Worm (Caenorhabditis elegans) whole organism, L2 larva: ENCODE results near the gene F11E6.6.

Experiments used
- C34F6.9 ChIP-seq: fragments of 150-350 bp; optimal IDR thresholded peaks from 2 replicates; lab custom pipeline; 2014; ENCODE audit warnings: missing biosample characterization, missing genetic modification characterization
- F13H6.1 ChIP-seq: sonication (generic microtip); optimal IDR thresholded peaks from 2 replicates; lab custom pipeline; 2016; ENCODE audit warnings: missing genetic modification characterization, missing compliant biosample characterization
- ZK546.5 ChIP-seq: sonication (generic microtip); optimal IDR thresholded peaks from 2 replicates; lab custom pipeline; 2017; ENCODE audit warnings: missing biosample characterization, missing genetic modification characterization
- alr-1 ChIP-seq: fragments of 150-350 bp; optimal IDR thresholded peaks from 2 replicates; lab custom pipeline; 2014; ENCODE audit warnings: missing biosample characterization, missing genetic modification characterization
- ceh-82 ChIP-seq: fragments of 150-350 bp; optimal IDR thresholded peaks from 2 replicates; lab custom pipeline; 2014; ENCODE audit warnings: missing biosample characterization, missing genetic modification characterization
- dmd-4 ChIP-seq: sonication (generic microtip); optimal IDR thresholded peaks from 2 replicates; lab custom pipeline; 2017; ENCODE audit warnings: missing biosample characterization, missing genetic modification characterization
- fos-1 ChIP-seq: fragments of 150-350 bp; optimal IDR thresholded peaks from 2 replicates; lab custom pipeline; 2014; ENCODE audit warnings: missing biosample characterization, missing genetic modification characterization
- lin-39 ChIP-seq: fragments of 150-350 bp; optimal IDR thresholded peaks from 2 replicates; lab custom pipeline; 2014; ENCODE audit warnings: missing biosample characterization, missing genetic modification reagents, missing genetic modification characterization
- lsy-2 ChIP-seq, 2 experiments: fragments of 150-350 bp in 1 of 2; sonication (generic microtip) in 1 of 2; optimal IDR thresholded peaks; 2 replicates each; lab custom pipeline; 2014 to 2017; ENCODE audit warnings: missing biosample characterization in 2 of 2, missing genetic modification characterization in 2 of 2
- mab-5 ChIP-seq: fragments of 150-350 bp; optimal IDR thresholded peaks from 2 replicates; lab custom pipeline; 2014; ENCODE audit warnings: missing biosample characterization, missing genetic modification characterization
- mbf-1 ChIP-seq: sonication (generic microtip); optimal IDR thresholded peaks from 2 replicates; lab custom pipeline; 2017; ENCODE audit warnings: missing biosample characterization, missing genetic modification characterization
- nhr-11 ChIP-seq: fragments of 150-350 bp; optimal IDR thresholded peaks from 2 replicates; lab custom pipeline; 2014; ENCODE audit warnings: missing biosample characterization, missing genetic modification characterization
- nhr-12 ChIP-seq: fragments of 150-350 bp; optimal IDR thresholded peaks from 2 replicates; lab custom pipeline; 2014; ENCODE audit warnings: missing biosample characterization, missing genetic modification characterization
- nhr-21 ChIP-seq: fragments of 150-350 bp; optimal IDR thresholded peaks from 2 replicates; lab custom pipeline; 2014; ENCODE audit warnings: missing biosample characterization, missing genetic modification characterization
- nhr-237 ChIP-seq: fragments of 150-350 bp; optimal IDR thresholded peaks from 2 replicates; lab custom pipeline; 2014; ENCODE audit warnings: missing biosample characterization, missing genetic modification characterization
- nhr-25 ChIP-seq: fragments of 150-350 bp; sonication (generic microtip); optimal IDR thresholded peaks from 3 replicates; lab custom pipeline; 2014; ENCODE audit warnings: missing biosample characterization, missing genetic modification characterization
- nhr-6 ChIP-seq: fragments of 150-350 bp; optimal IDR thresholded peaks from 2 replicates; lab custom pipeline; 2014; ENCODE audit warnings: missing biosample characterization, missing genetic modification characterization
- sem-4 ChIP-seq: fragments of 150-350 bp; optimal IDR thresholded peaks from 2 replicates; lab custom pipeline; 2014; ENCODE audit warnings: missing biosample characterization, missing genetic modification reagents, missing genetic modification characterization
- sma-3 ChIP-seq: sonication (generic microtip); optimal IDR thresholded peaks from 2 replicates; lab custom pipeline; 2016; ENCODE audit warnings: missing genetic modification reagents, missing genetic modification characterization, missing compliant biosample characterization
- sma-9 ChIP-seq, 2 experiments: fragments of 150-350 bp in 1 of 2; sonication (generic microtip) in 1 of 2; optimal IDR thresholded peaks; 2 replicates each; lab custom pipeline; 2014 to 2016; ENCODE audit warnings: missing genetic modification characterization in 2 of 2, mild to moderate bottlenecking in 1 of 2, missing biosample characterization in 1 of 2, missing compliant biosample characterization in 1 of 2, missing genetic modification reagents in 1 of 2, moderate library complexity in 1 of 2
- unc-39 ChIP-seq: fragments of 150-350 bp; optimal IDR thresholded peaks from 2 replicates; lab custom pipeline; 2014; ENCODE audit warnings: missing biosample characterization, missing genetic modification characterization
- unc-55 ChIP-seq: fragments of 150-350 bp; sonication (generic microtip); optimal IDR thresholded peaks from 3 replicates; lab custom pipeline; 2014; ENCODE audit warnings: missing biosample characterization, missing genetic modification reagents, missing genetic modification characterization
- unc-62 ChIP-seq: fragments of 150-350 bp; optimal IDR thresholded peaks from 2 replicates; lab custom pipeline; 2014; ENCODE audit warnings: missing biosample characterization, missing genetic modification reagents, missing genetic modification characterization
- zag-1 ChIP-seq: fragments of 150-350 bp; optimal IDR thresholded peaks from 2 replicates; lab custom pipeline; 2014; ENCODE audit warnings: missing biosample characterization, missing genetic modification characterization
- ztf-1 ChIP-seq: fragments of 200-800 bp; sonication (Bioruptor generic); conservative IDR thresholded peaks from 2 replicates; pipeline ENCODE4 v1.3.6; 2022; ENCODE audit warnings: missing genetic modification characterization, missing compliant biosample characterization
- ztf-11 ChIP-seq: sonication (generic microtip); optimal IDR thresholded peaks from 2 replicates; lab custom pipeline; 2017; ENCODE audit warnings: missing biosample characterization, missing genetic modification characterization
- ztf-4 ChIP-seq: fragments of 150-350 bp; optimal IDR thresholded peaks from 2 replicates; lab custom pipeline; 2014; ENCODE audit warnings: missing biosample characterization, missing genetic modification characterization

The F11E6.6 gene

DNA sequence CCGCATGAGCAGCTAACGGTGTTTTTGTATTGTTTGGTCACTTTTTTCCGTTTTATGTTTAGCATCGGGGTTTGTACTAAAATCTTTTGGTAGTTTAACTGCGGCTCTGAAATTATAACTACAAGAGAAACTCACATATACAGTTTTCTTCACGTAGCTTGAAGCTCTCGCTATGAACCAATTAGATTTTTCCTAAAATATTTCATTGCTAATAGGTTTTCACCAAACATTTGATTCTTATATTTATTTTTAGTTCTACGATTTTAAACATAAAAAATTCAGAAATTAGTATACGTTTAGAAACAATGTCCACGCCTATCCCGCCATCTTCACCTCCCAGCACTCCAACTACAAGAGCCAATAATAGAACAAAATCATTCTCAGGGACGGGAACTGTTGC lies 38.4 kb downstream of the F11E6.6 start, which contains the start of gene C06A12.3:
C06A12.3 (plus strand) TSS at position 301 of the 400 bp plus-strand sequence.
- TF ChIP-seq C34F6.9 (tag; lab: Kevin White, UChicago) (no peak), mbf-1 (tag; lab: Kevin White, UChicago) (no peak), ztf-1 (GFP tag; lab: Robert Waterston, UW) (no peak), sem-4 (no peak), sma-3 (GFP tag; lab: Kevin White, UChicago) (no peak), fos-1 (no peak), ZK546.5 (no peak), lsy-2 (tag; optimal IDR thresholded peaks at IDR 0.05; lab: Kevin White, UChicago) (no peak), unc-39 (tag; lab: Kevin White, UChicago) (no peak), dmd-4 (tag; lab: Kevin White, UChicago) (no peak), nhr-6 (tag; lab: Kevin White, UChicago) (no peak), unc-62 (GFP tag; lab: Kevin White, UChicago) (no peak), nhr-11 (no peak)
- TF ChIP-seq, all 48 proteins: peak for 0

DNA sequence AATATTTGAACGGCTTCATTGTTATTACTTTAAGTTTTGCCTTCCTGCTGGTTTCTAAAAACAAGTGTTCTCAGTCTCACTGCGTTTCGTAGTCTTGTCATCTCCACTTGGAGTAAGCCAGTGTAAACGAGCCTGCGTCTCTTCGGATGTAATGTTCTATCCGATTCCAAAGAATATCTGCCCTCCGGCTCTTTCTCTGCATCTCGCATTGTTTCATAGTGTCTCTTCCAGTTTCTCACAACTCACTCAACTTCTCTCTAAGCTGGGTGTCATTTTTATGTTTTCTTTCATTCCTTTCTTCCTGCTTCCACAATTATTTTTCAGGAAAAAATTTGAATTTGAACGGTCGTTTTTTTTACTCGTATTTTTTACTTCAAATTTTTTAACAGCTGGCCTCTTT lies 38.8 kb downstream of the F11E6.6 start:
- TF ChIP-seq ceh-82 (tag; lab: Kevin White, UChicago) (no peak), lin-39 (tag; lab: Kevin White, UChicago) (no peak), nhr-6 (tag; lab: Kevin White, UChicago) (no peak), sma-9 (GFP tag; optimal IDR thresholded peaks at IDR 0.05; lab: Kevin White, UChicago) (peak; percentile 33), sma-9 (tag; optimal IDR thresholded peaks at IDR 0.05; lab: Kevin White, UChicago) (no peak), C34F6.9 (tag; lab: Kevin White, UChicago) (peak; percentile 32), alr-1 (tag; lab: Kevin White, UChicago) (no peak), F13H6.1 (tag; lab: Kevin White, UChicago) (peak; percentile 5), unc-55 (GFP tag; lab: Kevin White, UChicago) (peak; percentile 64)

DNA sequence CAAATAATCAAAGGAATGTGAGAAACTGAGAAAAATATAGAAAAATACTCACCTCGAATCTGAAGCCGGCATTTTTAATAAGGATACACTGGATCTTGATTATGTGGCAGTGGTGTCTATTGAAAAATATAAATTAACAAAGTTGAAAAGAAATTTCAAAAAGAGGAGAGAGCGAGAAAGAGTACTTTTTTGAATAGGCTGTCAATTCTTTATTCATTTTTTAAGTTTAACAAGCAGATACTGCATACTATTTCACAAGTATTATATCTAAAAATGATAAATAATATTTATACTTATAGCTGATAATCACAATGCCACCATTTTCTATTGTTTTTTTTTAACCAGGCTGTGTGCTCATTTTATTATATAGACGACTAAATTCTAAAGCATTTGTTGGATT lies 48.1 kb downstream of the F11E6.6 start, which contains the start of gene npr-26:
npr-26 (minus strand) TSS at position 101 of the 400 bp plus-strand sequence.
- TF ChIP-seq mab-5, result no peak
- no peak for TF ChIP-seq sma-9 (GFP tag; optimal IDR thresholded peaks at IDR 0.05; lab: Kevin White, UChicago)
- TF ChIP-seq sma-9 (tag; optimal IDR thresholded peaks at IDR 0.05; lab: Kevin White, UChicago), result no peak
- no peak for TF ChIP-seq nhr-12
- TF ChIP-seq zag-1 (tag; lab: Kevin White, UChicago), result no peak
- no peak for TF ChIP-seq ceh-82 (tag; lab: Kevin White, UChicago)
- no peak for TF ChIP-seq nhr-237 (tag; lab: Kevin White, UChicago)
- no peak for TF ChIP-seq unc-55 (GFP tag; lab: Kevin White, UChicago)
- TF ChIP-seq nhr-21 (tag; lab: Kevin White, UChicago), result no peak
- TF ChIP-seq lin-39 (tag; lab: Kevin White, UChicago), result no peak
- no peak for TF ChIP-seq lsy-2 (tag; optimal IDR thresholded peaks at IDR 0.05; lab: Kevin White, UChicago)
- TF ChIP-seq ztf-11, result no peak
- TF ChIP-seq nhr-25 (tag; lab: Kevin White, UChicago), result no peak
- TF ChIP-seq mbf-1 (tag; lab: Kevin White, UChicago), result no peak
- no peak for TF ChIP-seq F13H6.1 (tag; lab: Kevin White, UChicago)
- no peak for TF ChIP-seq ztf-4 (tag; lab: Kevin White, UChicago)
- no peak for TF ChIP-seq sma-3 (GFP tag; lab: Kevin White, UChicago)
